Worm (Caenorhabditis elegans): ENCODE measurements around the gene clec-166.

Gene clec-166

ce11 chrIV:1238147-1238546 lies 13.0 kb downstream of the clec-166 start:
- TF ChIP-seq tbx-2 (tag; optimal IDR thresholded peaks at IDR 0.05) (no peak), hlh-17 (GFP tag; optimal IDR thresholded peaks at IDR 0.05; ENCODE audit: borderline replicate concordance) (no peak), ceh-88 (GFP tag; IDR thresholded peaks at IDR 0.05) (no peak), fkh-10 (GFP tag; optimal IDR thresholded peaks at IDR 0.05) (no peak), nhr-20 (tag; optimal IDR thresholded peaks at IDR 0.05) (no peak), rnt-1 (tag; optimal IDR thresholded peaks at IDR 0.05) (no peak), vab-15 (tag; optimal IDR thresholded peaks at IDR 0.05) (no peak), ama-1 (optimal IDR thresholded peaks at IDR 0.05) (no peak), nhr-237 (tag; optimal IDR thresholded peaks at IDR 0.05) (no peak), sox-4 (tag; optimal IDR thresholded peaks at IDR 0.05) (no peak), egl-13 (tag; optimal IDR thresholded peaks at IDR 0.05) (no peak), pag-3 (tag; optimal IDR thresholded peaks at IDR 0.05; ENCODE audit: borderline replicate concordance, insufficient read depth) (no peak), efl-1 (optimal IDR thresholded peaks at IDR 0.05) (no peak), efl-1 (GFP tag; optimal IDR thresholded peaks at IDR 0.05 in 1 of 2) (no peak), Y116A8C.19 (tag; optimal IDR thresholded peaks at IDR 0.05; ENCODE audit: borderline replicate concordance) (no peak), unc-30 (tag; optimal IDR thresholded peaks at IDR 0.05) (no peak), lin-13 (GFP tag; optimal IDR thresholded peaks at IDR 0.05) (no peak), jun-1 (tag; optimal IDR thresholded peaks at IDR 0.05) (no peak), sptf-1 (tag; optimal IDR thresholded peaks at IDR 0.05) (no peak), ceh-90 (tag; optimal IDR thresholded peaks at IDR 0.05) (no peak)

ce11 chrIV:1235785-1236184 lies 15.4 kb downstream of the clec-166 start:
- no peak for TF ChIP-seq fkh-4 (tag; optimal IDR thresholded peaks at IDR 0.05; ENCODE audit: borderline replicate concordance)
- TF ChIP-seq rnt-1 (tag; optimal IDR thresholded peaks at IDR 0.05), result no peak
- TF ChIP-seq ets-5 (GFP tag; IDR thresholded peaks at IDR 0.05), result no peak
- no peak for TF ChIP-seq ceh-63 (GFP tag; optimal IDR thresholded peaks at IDR 0.05)
- TF ChIP-seq snpc-4 (tag; optimal IDR thresholded peaks at IDR 0.05), result no peak
- TF ChIP-seq sox-4 (tag; optimal IDR thresholded peaks at IDR 0.05), result no peak
- no peak for TF ChIP-seq fkh-8 (tag; optimal IDR thresholded peaks at IDR 0.05)
- TF ChIP-seq ceh-82 (tag; optimal IDR thresholded peaks at IDR 0.05), result no peak
- no peak for TF ChIP-seq tbx-2 (tag; optimal IDR thresholded peaks at IDR 0.05)
- TF ChIP-seq mef-2 (tag; optimal IDR thresholded peaks at IDR 0.05), result no peak
- no peak for TF ChIP-seq ceh-8 (GFP tag; optimal IDR thresholded peaks at IDR 0.05)

- no peak for TF ChIP-seq fkh-8 (tag; optimal IDR thresholded peaks at IDR 0.05)
- TF ChIP-seq efl-1 (optimal IDR thresholded peaks at IDR 0.05), result no peak
- TF ChIP-seq efl-1 (GFP tag; optimal IDR thresholded peaks at IDR 0.05 in 1 of 2), result peak in 1 of 2 experiments; percentile 22
These were observed 16.4 kb downstream of the clec-166 start for ce11 chrIV:1234780-1235179.

ce11 chrIV:1232419-1233145 lies 18.6 kb downstream of the clec-166 start:
- TF ChIP-seq fkh-8 (tag; optimal IDR thresholded peaks at IDR 0.05), result no peak
- no peak for TF ChIP-seq elt-3 (tag; optimal IDR thresholded peaks at IDR 0.05)
- TF ChIP-seq alr-1 (tag; optimal IDR thresholded peaks at IDR 0.05; ENCODE audit: borderline replicate concordance), result no peak
- no peak for TF ChIP-seq fkh-4 (tag; optimal IDR thresholded peaks at IDR 0.05; ENCODE audit: borderline replicate concordance)
- no peak for TF ChIP-seq nhr-47 (tag; optimal IDR thresholded peaks at IDR 0.05)
- no peak for TF ChIP-seq pag-3 (tag; optimal IDR thresholded peaks at IDR 0.05; ENCODE audit: borderline replicate concordance, insufficient read depth)
- no peak for TF ChIP-seq ztf-4 (tag; optimal IDR thresholded peaks at IDR 0.05)
- TF ChIP-seq ceh-8 (GFP tag; optimal IDR thresholded peaks at IDR 0.05), result peak; percentile 74

- TF ChIP-seq nhr-237 (tag; optimal IDR thresholded peaks at IDR 0.05), result no peak
- no peak for TF ChIP-seq fos-1 (tag; optimal IDR thresholded peaks at IDR 0.05)
- TF ChIP-seq elt-3 (tag; optimal IDR thresholded peaks at IDR 0.05), result no peak
- no peak for TF ChIP-seq snu-23 (GFP tag; optimal IDR thresholded peaks at IDR 0.05)
- TF ChIP-seq zag-1 (tag; optimal IDR thresholded peaks at IDR 0.05), result no peak
- no peak for TF ChIP-seq mab-9 (GFP tag; IDR thresholded peaks at IDR 0.05)
- no peak for TF ChIP-seq lin-35 (GFP tag; optimal IDR thresholded peaks at IDR 0.05)
- TF ChIP-seq C16A3.4 (tag; optimal IDR thresholded peaks at IDR 0.05), result no peak
- no peak for TF ChIP-seq nhr-90 (tag; optimal IDR thresholded peaks at IDR 0.05; ENCODE audit: poor library complexity)
- TF ChIP-seq lin-15B (tag; optimal IDR thresholded peaks at IDR 0.05), result no peak
- no peak for TF ChIP-seq nhr-71 (tag; optimal IDR thresholded peaks at IDR 0.05)
- TF ChIP-seq egl-27 (tag; optimal IDR thresholded peaks at IDR 0.05), result no peak
- TF ChIP-seq nhr-47 (tag; optimal IDR thresholded peaks at IDR 0.05), result no peak
- no peak for TF ChIP-seq swsn-7 (tag; optimal IDR thresholded peaks at IDR 0.05)
- TF ChIP-seq alr-1 (tag; optimal IDR thresholded peaks at IDR 0.05; ENCODE audit: borderline replicate concordance), result no peak
- no peak for TF ChIP-seq lsy-2 (tag; optimal IDR thresholded peaks at IDR 0.05)
- no peak for TF ChIP-seq xbp-1 (tag; optimal IDR thresholded peaks at IDR 0.05)
These were observed 19.6 kb downstream of the clec-166 start, which contains the start of gene W09G12.6 for ce11 chrIV:1231589-1231988. TSS of gene W09G12.6 (plus strand) at chrIV:1231889.
